Fruit fly (Drosophila melanogaster) whole organism, embryonic: ENCODE data around the gene CG13306.

Source experiments
- B-H2 ChIP-seq: fragments of 200-800 bp; sonication (Bioruptor generic); optimal IDR thresholded peaks from 2 replicates; lab custom pipeline; 2018; ENCODE audit warnings: missing biosample characterization, mild to moderate bottlenecking, missing genetic modification characterization
- Bdp1 ChIP-seq: fragments of 200-800 bp; sonication (Bioruptor generic); optimal IDR thresholded peaks from 3 replicates; lab custom pipeline; 2016; ENCODE audit warnings: missing biosample characterization, missing genetic modification characterization
- Blimp-1 ChIP-seq: fragments of 200-800 bp; sonication (Bioruptor generic); optimal IDR thresholded peaks from 3 replicates; lab custom pipeline; 2018; ENCODE audit warnings: missing biosample characterization, missing genetic modification characterization, mild to moderate bottlenecking, moderate library complexity, missing genetic modification reagents
- CG10979 ChIP-seq: fragments of 200-800 bp; sonication (Bioruptor generic); optimal IDR thresholded peaks from 2 replicates; lab custom pipeline; 2018; ENCODE audit warnings: missing biosample characterization, mild to moderate bottlenecking, missing genetic modification characterization, moderate library complexity
- CG11456 ChIP-seq: fragments of 200-800 bp; sonication (Bioruptor generic); IDR thresholded peaks from 3 replicates; pipeline ENCODE4 v1.3.6; 2022; ENCODE audit warnings: missing biosample characterization, missing genetic modification characterization
- CG14667 ChIP-seq: fragments of 200-800 bp; sonication (Bioruptor generic); IDR thresholded peaks from 2 replicates; pipeline ENCODE4 v1.3.6; 2022; ENCODE audit warnings: missing biosample characterization, missing genetic modification characterization
- CG15011 ChIP-seq: fragments of 200-800 bp; sonication (Bioruptor generic); optimal IDR thresholded peaks from 3 replicates; lab custom pipeline; 2018; ENCODE audit warnings: missing biosample characterization, mild to moderate bottlenecking, missing genetic modification characterization
- CG15696 ChIP-seq: fragments of 200-800 bp; sonication (Bioruptor generic); optimal IDR thresholded peaks from 2 replicates; lab custom pipeline; 2019; ENCODE audit warnings: missing biosample characterization, mild to moderate bottlenecking, missing genetic modification characterization, moderate library complexity
- CG1602 ChIP-seq: fragments of 200-800 bp; sonication (Bioruptor generic); optimal IDR thresholded peaks from 3 replicates; lab custom pipeline; 2016; ENCODE audit warnings: missing biosample characterization, missing genetic modification characterization
- CG17186 ChIP-seq: fragments of 200-800 bp; sonication (Bioruptor generic); optimal IDR thresholded peaks from 3 replicates; lab custom pipeline; 2017; ENCODE audit warnings: missing biosample characterization, missing genetic modification reagents, missing genetic modification characterization
- CG17829 ChIP-seq: fragments of 200-800 bp; optimal IDR thresholded peaks from 2 replicates; lab custom pipeline; 2019; ENCODE audit warnings: missing biosample characterization, mild to moderate bottlenecking, missing genetic modification characterization, moderate library complexity
- CG1792 ChIP-seq: fragments of 200-800 bp; sonication (Bioruptor generic); optimal IDR thresholded peaks from 2 replicates; lab custom pipeline; 2016; ENCODE audit warnings: missing biosample characterization, missing genetic modification characterization
- CG30020 ChIP-seq: fragments of 200-800 bp; optimal IDR thresholded peaks from 2 replicates; lab custom pipeline; 2019; ENCODE audit warnings: missing biosample characterization, mild to moderate bottlenecking, missing genetic modification characterization, moderate library complexity
- CG42726 ChIP-seq: fragments of 200-800 bp; sonication (Bioruptor generic); IDR thresholded peaks from 2 replicates; pipeline ENCODE4 v1.3.6; 2022; ENCODE audit warnings: missing biosample characterization, missing genetic modification characterization; ENCODE audit not compliant: partially characterized antibody
- CG4424 ChIP-seq: fragments of 200-800 bp; sonication (Bioruptor generic); optimal IDR thresholded peaks from 3 replicates; lab custom pipeline; 2016; ENCODE audit warnings: missing biosample characterization, missing genetic modification characterization
- CG7372 ChIP-seq: fragments of 200-800 bp; sonication (Bioruptor generic); IDR thresholded peaks from 2 replicates; pipeline ENCODE4 v1.3.6; 2022; ENCODE audit warnings: missing biosample characterization, missing genetic modification characterization
- CG8478 ChIP-seq: fragments of >200 bp; optimal IDR thresholded peaks from 2 replicates; lab custom pipeline; 2018
- CG8944 ChIP-seq: fragments of 200-800 bp; sonication (Bioruptor generic); optimal IDR thresholded peaks from 3 replicates; lab custom pipeline; 2016; ENCODE audit warnings: missing biosample characterization, missing genetic modification characterization
- CG9437 ChIP-seq: fragments of 200-800 bp; sonication (Bioruptor generic); optimal IDR thresholded peaks from 2 replicates; lab custom pipeline; 2018; ENCODE audit warnings: missing biosample characterization, mild to moderate bottlenecking, missing genetic modification characterization
- CHES-1-like ChIP-seq: fragments of 200-800 bp; sonication (Bioruptor generic); optimal IDR thresholded peaks from 2 replicates; lab custom pipeline; 2016; ENCODE audit warnings: missing biosample characterization, missing genetic modification characterization
- Dad ChIP-seq: fragments of 200-800 bp; sonication (Bioruptor generic); optimal IDR thresholded peaks from 3 replicates; lab custom pipeline; 2016; ENCODE audit warnings: missing biosample characterization, missing genetic modification characterization
- Dek ChIP-seq: fragments of 200-800 bp; sonication (Bioruptor generic); optimal IDR thresholded peaks from 3 replicates; lab custom pipeline; 2019; ENCODE audit warnings: missing biosample characterization, mild to moderate bottlenecking, missing genetic modification characterization, moderate library complexity
- Doc2 ChIP-seq: fragments of 200-800 bp; sonication (Bioruptor generic); IDR thresholded peaks from 2 replicates; pipeline ENCODE4 v1.3.6; 2022; ENCODE audit warnings: missing biosample characterization, missing genetic modification characterization
- Dref ChIP-seq: fragments of 200-800 bp; sonication (Bioruptor generic); IDR thresholded peaks from 2 replicates; pipeline ENCODE4 v1.3.6; 2022; ENCODE audit warnings: missing biosample characterization, missing genetic modification characterization
- Fer2 ChIP-seq: fragments of 200-800 bp; sonication (Bioruptor generic); optimal IDR thresholded peaks from 2 replicates; lab custom pipeline; 2018; ENCODE audit warnings: missing biosample characterization, mild to moderate bottlenecking, missing genetic modification characterization, moderate library complexity
- HHEX ChIP-seq: fragments of 200-800 bp; sonication (Bioruptor generic); optimal IDR thresholded peaks from 3 replicates; lab custom pipeline; 2017; ENCODE audit warnings: missing biosample characterization, mild to moderate bottlenecking, missing genetic modification characterization, missing genetic modification reagents
- Hmx ChIP-seq: fragments of 200-800 bp; sonication (Bioruptor generic); optimal IDR thresholded peaks from 2 replicates; lab custom pipeline; 2016; ENCODE audit warnings: missing biosample characterization, missing genetic modification characterization
- Hsf ChIP-seq: fragments of 200-800 bp; sonication (Bioruptor generic); optimal IDR thresholded peaks from 3 replicates; lab custom pipeline; 2016; ENCODE audit warnings: missing biosample characterization, missing genetic modification characterization
- Jarid2 ChIP-seq: fragments of 200-800 bp; sonication (Bioruptor generic); optimal IDR thresholded peaks from 3 replicates; lab custom pipeline; 2017; ENCODE audit warnings: mild to moderate bottlenecking, missing biosample characterization, missing genetic modification reagents, missing genetic modification characterization
- MESR4 ChIP-seq: fragments of 200-800 bp; sonication (Bioruptor generic); optimal IDR thresholded peaks from 2 replicates; lab custom pipeline; 2018; ENCODE audit warnings: missing biosample characterization, mild to moderate bottlenecking, missing genetic modification characterization, moderate library complexity
- Opbp ChIP-seq: fragments of 200-800 bp; sonication (Bioruptor generic); IDR thresholded peaks from 3 replicates; pipeline ENCODE4 v1.3.6; 2022; ENCODE audit warnings: missing biosample characterization, missing genetic modification characterization; ENCODE audit not compliant: partially characterized antibody
- Optix ChIP-seq: fragments of 200-800 bp; sonication (Bioruptor generic); IDR thresholded peaks from 3 replicates; pipeline ENCODE4 v1.3.6; 2022; ENCODE audit warnings: missing biosample characterization, missing genetic modification characterization
- Pdp1 ChIP-seq, 2 experiments: fragments of 200-800 bp; sonication (Bioruptor generic); optimal IDR thresholded peaks; 3 replicates each; lab custom pipeline; 2016; ENCODE audit warnings: missing biosample characterization in 2 of 2, missing genetic modification characterization in 2 of 2, mild to moderate bottlenecking in 1 of 2, moderate library complexity in 1 of 2
- Ravus ChIP-seq: fragments of 200-800 bp; sonication (Bioruptor generic); IDR thresholded peaks from 2 replicates; pipeline ENCODE4 v1.3.6; 2022; ENCODE audit warnings: missing biosample characterization, missing genetic modification characterization
- Side ChIP-seq: fragments of 200-800 bp; sonication (Bioruptor generic); optimal IDR thresholded peaks from 2 replicates; lab custom pipeline; 2016; ENCODE audit warnings: missing biosample characterization, missing genetic modification characterization
- ac ChIP-seq: fragments of 200-800 bp; sonication (Bioruptor generic); optimal IDR thresholded peaks from 3 replicates; lab custom pipeline; 2017; ENCODE audit warnings: missing biosample characterization, mild to moderate bottlenecking, missing genetic modification characterization
- amos ChIP-seq: fragments of 200-800 bp; sonication (Bioruptor generic); IDR thresholded peaks from 2 replicates; pipeline ENCODE4 v1.3.6; 2022; ENCODE audit warnings: missing biosample characterization, missing genetic modification characterization; ENCODE audit not compliant: partially characterized antibody
- ato ChIP-seq: fragments of 200-800 bp; sonication (Bioruptor generic); IDR thresholded peaks from 2 replicates; pipeline ENCODE4 v1.3.6; 2022; ENCODE audit warnings: missing biosample characterization, missing genetic modification characterization; ENCODE audit not compliant: partially characterized antibody
- caup ChIP-seq: fragments of 200-800 bp; sonication (Bioruptor generic); optimal IDR thresholded peaks from 3 replicates; lab custom pipeline; 2017; ENCODE audit warnings: missing biosample characterization, mild to moderate bottlenecking, missing genetic modification characterization, moderate library complexity; ENCODE audit not compliant: severe bottlenecking
- dysf ChIP-seq: fragments of 200-800 bp; sonication (Bioruptor generic); IDR thresholded peaks from 3 replicates; pipeline ENCODE4 v1.3.6; 2022; ENCODE audit warnings: missing biosample characterization, missing genetic modification characterization
- jumu ChIP-seq: fragments of 200-800 bp; sonication (Bioruptor generic); optimal IDR thresholded peaks from 3 replicates; lab custom pipeline; 2016; ENCODE audit warnings: missing biosample characterization, missing genetic modification characterization
- lov ChIP-seq, 2 experiments: fragments of 200-800 bp in 1 of 2; fragments of >200 bp in 1 of 2; sonication (Bioruptor generic) in 1 of 2; IDR thresholded peaks in 1 of 2; optimal IDR thresholded peaks in 1 of 2; 2 replicates in 1 of 2; 3 replicates in 1 of 2; pipeline versions ENCODE4 v1.3.6 to Lab custom; 2017 to 2022; ENCODE audit warnings: missing biosample characterization in 1 of 2, missing genetic modification characterization in 1 of 2
- onecut ChIP-seq: fragments of 200-800 bp; sonication (Bioruptor generic); IDR thresholded peaks from 2 replicates; pipeline ENCODE4 v1.3.6; 2022; ENCODE audit warnings: missing biosample characterization, missing genetic modification characterization
- pros ChIP-seq: fragments of 200-800 bp; sonication (Bioruptor generic); optimal IDR thresholded peaks from 3 replicates; lab custom pipeline; 2019; ENCODE audit warnings: missing biosample characterization, mild to moderate bottlenecking, missing genetic modification characterization, moderate library complexity
- row ChIP-seq: fragments of 200-800 bp; sonication (Bioruptor generic); IDR thresholded peaks from 3 replicates; pipeline ENCODE4 v1.3.6; 2022; ENCODE audit warnings: missing biosample characterization, missing genetic modification characterization
- slou ChIP-seq: fragments of 200-800 bp; sonication (Bioruptor generic); optimal IDR thresholded peaks from 3 replicates; lab custom pipeline; 2016; ENCODE audit warnings: missing biosample characterization, missing genetic modification characterization
- so ChIP-seq: fragments of 200-800 bp; sonication (Bioruptor generic); IDR thresholded peaks from 3 replicates; pipeline ENCODE4 v1.3.6; 2022; ENCODE audit warnings: missing biosample characterization, missing genetic modification characterization
- stc ChIP-seq: fragments of 200-800 bp; sonication (Bioruptor generic); IDR thresholded peaks from 2 replicates; pipeline ENCODE4 v1.3.6; 2022; ENCODE audit warnings: missing biosample characterization, missing genetic modification characterization
- toy ChIP-seq: fragments of 200-800 bp; sonication (Bioruptor generic); IDR thresholded peaks from 2 replicates; pipeline ENCODE4 v1.3.6; 2022; ENCODE audit warnings: missing biosample characterization, missing genetic modification characterization
- tup ChIP-seq: fragments of 200-800 bp; sonication (Bioruptor generic); optimal IDR thresholded peaks from 2 replicates; lab custom pipeline; 2016; ENCODE audit warnings: missing biosample characterization, mild to moderate bottlenecking, missing genetic modification characterization, moderate library complexity

The CG13306 gene

DNA sequence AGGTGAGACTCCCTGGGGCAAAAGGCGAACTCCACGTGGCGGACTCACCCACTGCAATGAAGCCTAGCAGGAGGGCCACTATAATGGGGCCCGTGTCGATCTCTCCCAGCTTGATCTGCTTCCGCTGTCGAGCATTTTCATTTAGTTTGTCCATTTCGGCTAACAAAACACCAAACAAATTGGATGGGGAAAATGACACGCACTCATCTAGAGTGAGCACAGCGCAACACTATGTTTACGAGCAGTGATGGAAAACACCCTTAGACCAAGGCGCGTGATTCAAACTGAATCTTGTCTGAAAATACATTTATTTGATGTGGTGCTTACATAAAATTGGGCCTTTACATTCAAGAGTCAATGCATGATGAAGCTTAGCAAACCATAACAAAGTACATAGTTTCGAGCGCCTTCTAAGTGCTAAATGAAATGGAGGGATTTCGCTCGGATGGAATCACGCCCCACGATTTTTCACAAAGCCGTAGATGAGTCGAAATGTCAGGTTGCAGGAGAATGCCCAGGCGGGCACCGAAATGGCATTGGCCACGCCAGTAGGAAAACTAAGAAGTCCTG is 29.5 kb downstream of the CG13306 start, which contains the start of gene SrpRbeta (continued):
- no peak for TF ChIP-seq CG15011
- 0 out of 3 replicates have a peak, but pooled peaks have one; percentile 52 for TF ChIP-seq so (GFP tag; lab: Robert Waterston, UW)
- no peak for TF ChIP-seq Doc2 (GFP tag; lab: Robert Waterston, UW)
- no peak for TF ChIP-seq Hsf (GFP tag; lab: Kevin White, UChicago)
- TF ChIP-seq Optix (GFP tag; lab: Robert Waterston, UW): no peak
- TF ChIP-seq pros (GFP tag; lab: Kevin White, UChicago): no peak
- peak; percentile 26 for TF ChIP-seq Dad (GFP tag; lab: Kevin White, UChicago)
- TF ChIP-seq row (GFP tag; lab: Robert Waterston, UW): no peak
- TF ChIP-seq tup (GFP tag; lab: Kevin White, UChicago): no peak
- TF ChIP-seq ac: no peak
- no peak for TF ChIP-seq HHEX (GFP tag; lab: Kevin White, UChicago)
- no peak for TF ChIP-seq Blimp-1 (GFP tag; lab: Kevin White, UChicago)
- no peak for TF ChIP-seq CG1602 (GFP tag; lab: Kevin White, UChicago)
- TF ChIP-seq CG9437 (GFP tag; lab: Kevin White, UChicago): no peak
- TF ChIP-seq CG14667: no peak
- TF ChIP-seq lov (optimal IDR thresholded peaks at IDR 0.05; lab: Kevin White, UChicago): no peak
- TF ChIP-seq lov (GFP tag; IDR thresholded peaks at IDR 0.05; lab: Robert Waterston, UW): no peak
- TF ChIP-seq Fer2 (tag; lab: Kevin White, UChicago): no peak
- no peak for TF ChIP-seq Side (GFP tag; lab: Kevin White, UChicago)
- no peak for TF ChIP-seq Jarid2
- TF ChIP-seq CG17186 (GFP tag; lab: Kevin White, UChicago): peak; percentile 26
- peak; percentile 17 for TF ChIP-seq jumu
- no peak for TF ChIP-seq ato
- 0 out of 2 replicates have a peak, but pooled peaks have one; percentile 17 for TF ChIP-seq Dref (GFP tag; lab: Robert Waterston, UW)
- TF ChIP-seq onecut (GFP tag; lab: Robert Waterston, UW): no peak
- TF ChIP-seq CG42726: no peak
- peak; percentile 21 for TF ChIP-seq CG4424 (GFP tag; lab: Kevin White, UChicago)
- peak; percentile 7; the same call in 1 of the 2 replicates for TF ChIP-seq amos (GFP tag; lab: Robert Waterston, UW)
- no peak for TF ChIP-seq CG17829 (tag; lab: Kevin White, UChicago)
- TF ChIP-seq dysf (GFP tag; lab: Robert Waterston, UW): 0 out of 3 replicates have a peak, but pooled peaks have one; percentile 18
- TF ChIP-seq Opbp: no peak
- TF ChIP-seq CG15696 (tag; lab: Kevin White, UChicago): no peak
- TF ChIP-seq stc: no peak
- no peak for TF ChIP-seq Dek (tag; lab: Kevin White, UChicago)
- peak; percentile 23; the same call in 1 of the 3 replicates for TF ChIP-seq CG11456 (GFP tag; lab: Robert Waterston, UW)
- TF ChIP-seq Ravus (GFP tag; lab: Robert Waterston, UW): no peak
- peak; percentile 72 for TF ChIP-seq B-H2 (GFP tag; lab: Kevin White, UChicago)
- no peak for TF ChIP-seq CG8944 (GFP tag; lab: Kevin White, UChicago)
- no peak for TF ChIP-seq Bdp1 (GFP tag; lab: Kevin White, UChicago)
- TF ChIP-seq CG1792 (GFP tag; lab: Kevin White, UChicago): no peak
- TF ChIP-seq caup: peak; percentile 14
- no peak for TF ChIP-seq toy (GFP tag; lab: Robert Waterston, UW)
- TF ChIP-seq MESR4 (GFP tag; lab: Kevin White, UChicago): peak; percentile 99
- TF ChIP-seq slou (GFP tag; lab: Kevin White, UChicago): no peak
- TF ChIP-seq CG7372 (GFP tag; lab: Robert Waterston, UW): no peak
- no peak for TF ChIP-seq CG8478
- no peak for TF ChIP-seq Hmx (GFP tag; lab: Kevin White, UChicago)
- peak; percentile 25 for TF ChIP-seq CHES-1-like (GFP tag; lab: Kevin White, UChicago)
- TF ChIP-seq Pdp1 (GFP tag; optimal IDR thresholded peaks at IDR 0.05; lab: Kevin White, UChicago): peak in 1 of 2 experiments; percentile 48
- TF ChIP-seq CG10979 (tag; lab: Kevin White, UChicago): no peak
- TF ChIP-seq CG30020 (tag; lab: Kevin White, UChicago): no peak
